Fruit fly (Drosophila melanogaster) whole organism, embryonic: ENCODE measurements around the gene pyx.

Experiments used
- CG13296 ChIP-seq: fragments of 200-800 bp; sonication (Bioruptor generic); optimal IDR thresholded peaks from 3 replicates; lab custom pipeline; 2018; ENCODE audit warnings: missing biosample characterization, mild to moderate bottlenecking, missing genetic modification characterization
- CG13894 ChIP-seq: fragments of 200-800 bp; sonication (Bioruptor generic); optimal IDR thresholded peaks from 3 replicates; lab custom pipeline; 2018; ENCODE audit warnings: missing biosample characterization, mild to moderate bottlenecking, missing genetic modification characterization, moderate library complexity
- CG15514 ChIP-seq: fragments of 200-800 bp; sonication (Bioruptor generic); optimal IDR thresholded peaks from 3 replicates; lab custom pipeline; 2017; ENCODE audit warnings: missing biosample characterization, missing genetic modification characterization, mild to moderate bottlenecking, moderate library complexity, missing genetic modification reagents
- CG17359 ChIP-seq: fragments of 200-800 bp; sonication (Bioruptor generic); optimal IDR thresholded peaks from 3 replicates; lab custom pipeline; 2018; ENCODE audit warnings: missing biosample characterization, mild to moderate bottlenecking, missing genetic modification characterization, moderate library complexity
- CG18262 ChIP-seq: fragments of 200-800 bp; optimal IDR thresholded peaks from 3 replicates; lab custom pipeline; 2019; ENCODE audit warnings: missing biosample characterization, mild to moderate bottlenecking, missing genetic modification characterization, moderate library complexity
- CG18476 ChIP-seq: fragments of 200-800 bp; sonication (Bioruptor generic); optimal IDR thresholded peaks from 2 replicates; lab custom pipeline; 2016; ENCODE audit warnings: missing biosample characterization, mild to moderate bottlenecking, missing genetic modification characterization
- CG2116 ChIP-seq: fragments of 200-800 bp; sonication (Bioruptor generic); optimal IDR thresholded peaks from 3 replicates; lab custom pipeline; 2018; ENCODE audit warnings: missing biosample characterization, mild to moderate bottlenecking, missing genetic modification characterization
- CG2202 ChIP-seq: fragments of 200-800 bp; sonication (Bioruptor generic); optimal IDR thresholded peaks from 2 replicates; lab custom pipeline; 2018; ENCODE audit warnings: missing biosample characterization, mild to moderate bottlenecking, missing genetic modification characterization
- CG2875 ChIP-seq: fragments of 200-800 bp; sonication (Bioruptor generic); optimal IDR thresholded peaks from 2 replicates; lab custom pipeline; 2017; ENCODE audit warnings: missing biosample characterization, mild to moderate bottlenecking, missing genetic modification characterization, missing genetic modification reagents
- CG33557 ChIP-seq: fragments of 200-800 bp; sonication (Bioruptor generic); optimal IDR thresholded peaks from 2 replicates; lab custom pipeline; 2019; ENCODE audit warnings: missing biosample characterization, mild to moderate bottlenecking, missing genetic modification characterization, moderate library complexity
- CG6175 ChIP-seq: fragments of 200-800 bp; sonication (Bioruptor generic); IDR thresholded peaks from 3 replicates; pipeline ENCODE4 v1.3.6; 2022; ENCODE audit warnings: missing biosample characterization, missing genetic modification characterization
- CG6791 ChIP-seq: fragments of 200-800 bp; sonication (Bioruptor generic); IDR thresholded peaks from 3 replicates; pipeline ENCODE4 v1.3.6; 2022; ENCODE audit warnings: missing biosample characterization, missing genetic modification characterization; ENCODE audit not compliant: partially characterized antibody
- CG7357 ChIP-seq: fragments of 200-800 bp; sonication (Bioruptor generic); IDR thresholded peaks from 3 replicates; pipeline ENCODE4 v1.3.6; 2022; ENCODE audit warnings: missing biosample characterization, missing genetic modification characterization
- CG7372 ChIP-seq: fragments of 200-800 bp; sonication (Bioruptor generic); IDR thresholded peaks from 2 replicates; pipeline ENCODE4 v1.3.6; 2022; ENCODE audit warnings: missing biosample characterization, missing genetic modification characterization
- CG8290 ChIP-seq, 3 experiments: fragments of 200-800 bp; sonication (Bioruptor generic); optimal IDR thresholded peaks; 2 replicates each; lab custom pipeline; 2016 to 2019; ENCODE audit warnings: missing biosample characterization in 3 of 3, missing genetic modification characterization in 3 of 3, mild to moderate bottlenecking in 2 of 3, moderate library complexity in 1 of 3
- CG9609 ChIP-seq: fragments of 200-800 bp; sonication (Bioruptor generic); optimal IDR thresholded peaks from 3 replicates; lab custom pipeline; 2016; ENCODE audit warnings: missing biosample characterization, missing genetic modification characterization
- CG9932 ChIP-seq: fragments of 200-800 bp; sonication (Bioruptor generic); IDR thresholded peaks from 2 replicates; pipeline ENCODE4 v1.3.6; 2022; ENCODE audit warnings: missing biosample characterization, missing genetic modification characterization
- CoRest ChIP-seq: fragments of 200-800 bp; sonication (Bioruptor generic); optimal IDR thresholded peaks from 3 replicates; lab custom pipeline; 2018; ENCODE audit warnings: missing biosample characterization, mild to moderate bottlenecking, missing genetic modification characterization, moderate library complexity
- CrebB ChIP-seq: fragments of 200-800 bp; sonication (Bioruptor generic); optimal IDR thresholded peaks from 3 replicates; lab custom pipeline; 2018; ENCODE audit warnings: missing biosample characterization, mild to moderate bottlenecking, missing genetic modification characterization
- D19B ChIP-seq: fragments of 200-800 bp; sonication (Bioruptor generic); optimal IDR thresholded peaks from 2 replicates; lab custom pipeline; 2017; ENCODE audit warnings: missing biosample characterization, mild to moderate bottlenecking, missing genetic modification characterization
- Hmr ChIP-seq: fragments of 200-800 bp; sonication (Bioruptor generic); optimal IDR thresholded peaks from 3 replicates; lab custom pipeline; 2017; ENCODE audit warnings: mild to moderate bottlenecking, missing biosample characterization, missing genetic modification reagents, missing genetic modification characterization
- Kr ChIP-seq: fragments of 200-800 bp; sonication (Bioruptor generic); optimal IDR thresholded peaks from 2 replicates; lab custom pipeline; 2017; ENCODE audit warnings: missing biosample characterization, mild to moderate bottlenecking, missing genetic modification characterization
- Myb ChIP-seq: fragments of 200-800 bp; sonication (Bioruptor generic); optimal IDR thresholded peaks from 2 replicates; lab custom pipeline; 2016; ENCODE audit warnings: missing biosample characterization, missing genetic modification characterization
- Poxn ChIP-seq: fragments of 200-800 bp; sonication (Bioruptor generic); IDR thresholded peaks from 2 replicates; pipeline ENCODE4 v1.3.6; 2022; ENCODE audit warnings: missing biosample characterization, missing genetic modification characterization
- Scr ChIP-seq: fragments of 200-800 bp; sonication (Bioruptor generic); IDR thresholded peaks from 2 replicates; pipeline ENCODE4 v1.3.6; 2022; ENCODE audit warnings: missing biosample characterization, missing genetic modification characterization; ENCODE audit not compliant: partially characterized antibody
- Side ChIP-seq: fragments of 200-800 bp; sonication (Bioruptor generic); optimal IDR thresholded peaks from 2 replicates; lab custom pipeline; 2016; ENCODE audit warnings: missing biosample characterization, missing genetic modification characterization
- Usf ChIP-seq: fragments of 200-800 bp; sonication (Bioruptor generic); optimal IDR thresholded peaks from 2 replicates; lab custom pipeline; 2017; ENCODE audit warnings: missing genotype, missing biosample characterization, missing genetic modification characterization
- YL-1 ChIP-seq: fragments of 200-800 bp; sonication (Bioruptor generic); optimal IDR thresholded peaks from 3 replicates; lab custom pipeline; 2017; ENCODE audit warnings: missing biosample characterization, mild to moderate bottlenecking, missing genetic modification characterization
- abd-A ChIP-seq: fragments of 200-800 bp; sonication (Bioruptor generic); optimal IDR thresholded peaks from 3 replicates; lab custom pipeline; 2019; ENCODE audit warnings: missing biosample characterization, mild to moderate bottlenecking, missing genetic modification characterization, moderate library complexity
- aop ChIP-seq: fragments of 200-800 bp; sonication (Bioruptor generic); IDR thresholded peaks from 2 replicates; pipeline ENCODE4 v1.3.6; 2022; ENCODE audit warnings: missing biosample characterization, missing genetic modification characterization
- ase ChIP-seq: fragments of 200-800 bp; sonication (Bioruptor generic); IDR thresholded peaks from 3 replicates; pipeline ENCODE4 v1.3.6; 2022; ENCODE audit warnings: missing biosample characterization, missing genetic modification characterization
- ash1 ChIP-seq: fragments of 200-800 bp; sonication (Bioruptor generic); optimal IDR thresholded peaks from 2 replicates; lab custom pipeline; 2018; ENCODE audit warnings: missing biosample characterization, mild to moderate bottlenecking, missing genetic modification characterization
- az2 ChIP-seq: fragments of 200-800 bp; sonication (Bioruptor generic); optimal IDR thresholded peaks from 3 replicates; lab custom pipeline; 2016; ENCODE audit warnings: missing biosample characterization, missing genetic modification characterization
- cad ChIP-seq: fragments of >200 bp; optimal IDR thresholded peaks from 2 replicates; lab custom pipeline; 2017; ENCODE audit warnings: missing biosample characterization, missing genetic modification characterization
- da ChIP-seq: fragments of 200-800 bp; sonication (Bioruptor generic); optimal IDR thresholded peaks from 2 replicates; lab custom pipeline; 2016; ENCODE audit warnings: missing biosample characterization, missing genetic modification characterization
- eve ChIP-seq, 2 experiments: fragments of >200 bp; optimal IDR thresholded peaks; 2 replicates each; lab custom pipeline; 2017; ENCODE audit warnings: missing biosample characterization in 2 of 2, missing genetic modification characterization in 2 of 2
- ewg ChIP-seq: fragments of 200-800 bp; sonication (Bioruptor generic); optimal IDR thresholded peaks from 3 replicates; lab custom pipeline; 2017; ENCODE audit warnings: mild to moderate bottlenecking, missing biosample characterization, missing genetic modification reagents, missing genetic modification characterization
- fd102C ChIP-seq: fragments of 200-800 bp; sonication (Bioruptor generic); optimal IDR thresholded peaks from 2 replicates; lab custom pipeline; 2018; ENCODE audit warnings: missing biosample characterization, mild to moderate bottlenecking, missing genetic modification characterization, moderate library complexity
- gcm2 ChIP-seq: fragments of 200-800 bp; sonication (Bioruptor generic); optimal IDR thresholded peaks from 2 replicates; lab custom pipeline; 2016; ENCODE audit warnings: missing biosample characterization, missing genetic modification characterization
- grau ChIP-seq: fragments of 200-800 bp; optimal IDR thresholded peaks from 3 replicates; lab custom pipeline; 2019; ENCODE audit warnings: missing biosample characterization, mild to moderate bottlenecking, missing genetic modification characterization, moderate library complexity
- inv ChIP-seq: fragments of 200-800 bp; sonication (Bioruptor generic); IDR thresholded peaks from 2 replicates; pipeline ENCODE4 v1.3.6; 2022; ENCODE audit warnings: missing biosample characterization, missing genetic modification characterization; ENCODE audit not compliant: partially characterized antibody
- knrl ChIP-seq: fragments of 200-800 bp; sonication (Bioruptor generic); IDR thresholded peaks from 3 replicates; pipeline ENCODE4 v1.3.6; 2022; ENCODE audit warnings: missing biosample characterization, missing genetic modification characterization; ENCODE audit not compliant: partially characterized antibody
- nmo ChIP-seq: fragments of 200-800 bp; sonication (Bioruptor generic); optimal IDR thresholded peaks from 2 replicates; lab custom pipeline; 2018; ENCODE audit warnings: missing biosample characterization, mild to moderate bottlenecking, missing genetic modification characterization, moderate library complexity
- pnt ChIP-seq: fragments of 200-800 bp; sonication (Bioruptor generic); optimal IDR thresholded peaks from 3 replicates; lab custom pipeline; 2016; ENCODE audit warnings: missing biosample characterization, missing genetic modification characterization
- run ChIP-seq: fragments of 200-800 bp; sonication (Bioruptor generic); optimal IDR thresholded peaks from 3 replicates; lab custom pipeline; 2018; ENCODE audit warnings: missing biosample characterization, mild to moderate bottlenecking, missing genetic modification characterization
- vnd ChIP-seq: fragments of 200-800 bp; sonication (Bioruptor generic); IDR thresholded peaks from 3 replicates; pipeline ENCODE4 v1.3.6; 2022; ENCODE audit warnings: missing biosample characterization, missing genetic modification characterization; ENCODE audit not compliant: partially characterized antibody
- zf30C ChIP-seq: fragments of 200-800 bp; sonication (Bioruptor generic); optimal IDR thresholded peaks from 3 replicates; lab custom pipeline; 2018; ENCODE audit warnings: missing biosample characterization, mild to moderate bottlenecking, missing genetic modification characterization

The pyx gene

DNA sequence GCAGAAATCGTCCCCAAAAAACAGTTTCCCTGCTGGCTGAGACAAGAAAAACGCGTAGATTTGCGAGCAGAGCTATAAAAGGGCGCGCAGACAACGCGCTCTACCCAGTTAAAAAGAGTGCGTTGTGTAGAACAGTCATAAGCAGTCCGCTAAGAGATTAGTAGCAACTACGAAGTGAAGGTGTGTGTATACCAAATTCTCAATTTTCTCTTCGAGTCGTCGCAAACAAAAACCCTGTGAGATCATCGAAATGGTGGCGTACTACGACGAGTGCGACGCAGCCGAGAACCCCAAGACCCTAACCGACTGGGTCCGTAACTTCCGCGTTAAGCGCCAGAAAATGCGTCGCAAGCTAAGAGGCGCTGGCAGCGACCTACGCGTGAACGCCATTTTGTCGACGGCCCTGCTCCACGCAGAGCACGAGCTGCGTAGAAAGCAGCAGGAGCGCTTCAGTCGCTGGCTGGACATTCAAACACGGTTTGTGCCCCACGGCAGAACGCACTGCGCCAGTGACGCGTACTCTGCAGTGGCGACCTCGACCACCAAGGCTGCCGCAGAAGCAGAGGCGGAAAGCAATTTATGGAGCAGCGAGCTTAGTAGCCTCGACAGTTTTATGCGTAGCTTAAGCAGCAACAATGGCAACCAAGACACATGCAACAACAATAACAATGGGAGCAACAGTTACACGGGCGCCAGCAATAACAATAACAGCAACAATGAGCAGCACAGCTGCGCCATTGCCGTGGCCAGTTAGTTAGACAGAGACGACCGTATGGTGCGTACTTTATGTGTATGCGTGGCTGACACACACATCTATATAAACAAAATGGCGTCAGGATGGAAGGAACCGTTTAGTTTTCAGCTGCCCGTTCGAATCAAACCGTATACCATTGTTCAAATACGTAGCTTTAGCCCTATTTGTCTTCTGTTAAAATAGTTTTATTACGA, 1.4 kb upstream of the pyx start:
- TF ChIP-seq fd102C, result no peak
- 0 out of 3 replicates have a peak, but pooled peaks have one; percentile 36 for TF ChIP-seq knrl (GFP tag; lab: Robert Waterston, UW)
- TF ChIP-seq run (tag; lab: Kevin White, UChicago), result no peak
- no peak; the same call in 1 of the 2 replicates for TF ChIP-seq Scr (GFP tag; lab: Robert Waterston, UW)
- no peak for TF ChIP-seq CG7372
- no peak for TF ChIP-seq Myb (GFP tag; lab: Kevin White, UChicago)
- TF ChIP-seq CG2875 (GFP tag; lab: Kevin White, UChicago), result no peak
- peak; percentile 1 for TF ChIP-seq CrebB (tag; lab: Kevin White, UChicago)
- TF ChIP-seq CG18476, result no peak
- TF ChIP-seq Hmr (GFP tag; lab: Kevin White, UChicago), result peak; percentile 49
- no peak for TF ChIP-seq pnt
- no peak for TF ChIP-seq Usf (GFP tag; lab: Kevin White, UChicago)
- TF ChIP-seq aop (GFP tag; lab: Robert Waterston, UW), result no peak
- peak; percentile 54; the same call in 2 of the 3 replicates for TF ChIP-seq CG6791 (GFP tag; lab: Robert Waterston, UW)
- TF ChIP-seq zf30C (GFP tag; lab: Kevin White, UChicago), result no peak
- no peak for TF ChIP-seq eve (GFP tag; optimal IDR thresholded peaks at IDR 0.05; lab: Kevin White, UChicago)
- TF ChIP-seq CG7357, result no peak
- peak; percentile 21 for TF ChIP-seq CG13894 (tag; lab: Kevin White, UChicago)
- peak; percentile 72; the same call in 1 of the 3 replicates for TF ChIP-seq CG6175 (GFP tag; lab: Robert Waterston, UW)
- TF ChIP-seq CG13296 (GFP tag; lab: Kevin White, UChicago), result peak; percentile 13
- no peak for TF ChIP-seq CoRest (tag; lab: Kevin White, UChicago)
- TF ChIP-seq vnd (GFP tag; lab: Robert Waterston, UW), result 0 out of 3 replicates have a peak, but pooled peaks have one; percentile 9
- TF ChIP-seq CG9932 (GFP tag; lab: Robert Waterston, UW), result no peak
- no peak for TF ChIP-seq Side (GFP tag; lab: Kevin White, UChicago)
- TF ChIP-seq ash1 (GFP tag; lab: Kevin White, UChicago), result no peak
- TF ChIP-seq cad (GFP tag; lab: Kevin White, UChicago), result no peak
- TF ChIP-seq YL-1 (GFP tag; lab: Kevin White, UChicago), result peak; percentile 91
- TF ChIP-seq nmo (GFP tag; lab: Kevin White, UChicago), result peak; percentile 14
- TF ChIP-seq CG9609 (GFP tag; lab: Kevin White, UChicago), result no peak
- TF ChIP-seq gcm2 (GFP tag; lab: Kevin White, UChicago), result no peak
- TF ChIP-seq az2 (GFP tag; lab: Kevin White, UChicago), result no peak
- no peak for TF ChIP-seq da
- TF ChIP-seq CG15514 (GFP tag; lab: Kevin White, UChicago), result peak; percentile 18
- TF ChIP-seq grau, result no peak
- 0 out of 2 replicates have a peak, but pooled peaks have one; percentile 19 for TF ChIP-seq inv (GFP tag; lab: Robert Waterston, UW)
- TF ChIP-seq CG8290 (GFP tag; optimal IDR thresholded peaks at IDR 0.05; lab: Kevin White, UChicago), result no peak
- TF ChIP-seq CG8290 (tag; optimal IDR thresholded peaks at IDR 0.05; lab: Kevin White, UChicago), result peak in 1 of 2 experiments; percentile 83
- TF ChIP-seq ase (GFP tag; lab: Robert Waterston, UW), result no peak
- no peak for TF ChIP-seq CG33557
- no peak for TF ChIP-seq Poxn
- no peak for TF ChIP-seq CG2116
- no peak for TF ChIP-seq D19B (GFP tag; lab: Kevin White, UChicago)
- TF ChIP-seq CG17359, result peak; percentile 10
- TF ChIP-seq CG2202 (tag; lab: Kevin White, UChicago), result no peak
- peak; percentile 76 for TF ChIP-seq ewg (GFP tag; lab: Kevin White, UChicago)
- no peak for TF ChIP-seq Kr
- no peak for TF ChIP-seq CG18262 (tag; lab: Kevin White, UChicago)
- peak; percentile 82 for TF ChIP-seq abd-A (tag; lab: Kevin White, UChicago)
